Worm (Caenorhabditis elegans): ENCODE measurements around the gene npr-1.

Gene npr-1

ce11 chrX:4720603-4721529 lies 48.9 kb downstream of the npr-1 start, which contains the start of gene F55D10.4:
TSS of gene F55D10.4 (minus strand) at chrX:4720653.
- TF ChIP-seq jun-1 (tag; optimal IDR thresholded peaks at IDR 0.05) (no peak), nfya-1 (tag; optimal IDR thresholded peaks at IDR 0.05; ENCODE audit: insufficient read depth) (peak; percentile 12), ztf-4 (tag; optimal IDR thresholded peaks at IDR 0.05) (no peak), hmg-11 (tag; optimal IDR thresholded peaks at IDR 0.05) (peak; percentile 6)

- TF ChIP-seq hmg-11 (tag; optimal IDR thresholded peaks at IDR 0.05), result no peak
- peak; percentile 64 for TF ChIP-seq fkh-10 (GFP tag; optimal IDR thresholded peaks at IDR 0.05)
Measured at ce11 chrX:4718114-4718513, 51.7 kb downstream of the npr-1 start.

All from whole organism, L3 larva.